Fruit fly (Drosophila melanogaster): ENCODE results near the gene CG9961.

DNA sequence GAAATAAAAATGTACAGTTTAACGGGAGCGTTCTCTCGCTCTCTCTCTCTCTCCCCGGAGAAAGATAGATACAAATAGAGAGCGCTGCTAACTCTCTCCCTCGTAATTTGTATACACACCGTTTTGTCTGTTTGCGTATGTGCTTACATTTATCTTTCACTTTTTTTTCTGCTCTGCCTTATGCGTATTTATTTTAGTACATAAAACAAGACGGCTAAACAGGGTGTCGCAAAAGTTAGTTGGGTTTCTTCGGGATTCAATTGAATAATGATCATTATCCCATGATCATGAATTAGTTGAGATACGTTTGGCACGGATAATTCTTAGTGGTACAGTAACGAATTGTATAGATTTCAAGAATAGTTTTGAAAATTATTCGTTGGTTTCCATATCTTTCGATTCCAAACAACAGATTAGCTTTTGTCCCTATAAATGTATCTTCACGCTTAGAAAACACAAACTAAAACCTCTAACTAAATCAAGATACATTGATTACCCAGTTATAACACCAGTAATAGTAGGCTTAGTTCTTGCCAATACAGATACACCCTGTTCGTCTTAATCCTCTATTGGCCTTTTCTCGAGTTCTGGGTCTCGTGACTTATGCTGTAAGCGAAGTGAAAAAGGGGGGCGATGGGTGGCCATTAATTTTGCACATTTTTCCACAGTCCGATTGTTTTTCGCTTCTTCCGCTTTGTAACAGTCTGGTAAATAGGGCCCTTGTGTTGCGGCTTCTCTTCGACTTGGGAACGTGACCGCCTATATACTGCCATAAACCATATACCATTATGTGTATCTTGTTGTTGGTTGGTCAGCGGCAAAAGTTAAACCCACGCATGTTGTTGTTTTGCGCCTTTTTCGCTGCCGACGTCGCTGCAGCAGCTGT lies 9.9 kb upstream of the CG9961 start:
- TF ChIP-seq Sox102F (GFP tag; optimal IDR thresholded peaks at IDR 0.05) (peak; percentile 79), Eip75B (GFP tag; optimal IDR thresholded peaks at IDR 0.05) (peak; percentile 92), OdsH (GFP tag; optimal IDR thresholded peaks at IDR 0.05) (peak; percentile 87), fkh (GFP tag; optimal IDR thresholded peaks at IDR 0.05) (peak; percentile 95), CG34406 (GFP tag; optimal IDR thresholded peaks at IDR 0.05) (peak; percentile 90), spab (GFP tag; optimal IDR thresholded peaks at IDR 0.05) (peak; percentile 89), cyc (GFP tag; optimal IDR thresholded peaks at IDR 0.05) (peak; percentile 64), CG11762 (GFP tag; optimal IDR thresholded peaks at IDR 0.05; ENCODE audit: insufficient read depth) (peak; percentile 86), Smox (GFP tag; optimal IDR thresholded peaks at IDR 0.05) (peak; percentile 74), vri (GFP tag; optimal IDR thresholded peaks at IDR 0.05) (no peak), lz (GFP tag; optimal IDR thresholded peaks at IDR 0.05) (peak; percentile 87), Lpt (GFP tag; optimal IDR thresholded peaks at IDR 0.05) (peak; percentile 67)

Measured in whole organism, prepupa.